Fruit fly (Drosophila melanogaster): ENCODE measurements around the gene Saysd1.

Gene Saysd1

DNA sequence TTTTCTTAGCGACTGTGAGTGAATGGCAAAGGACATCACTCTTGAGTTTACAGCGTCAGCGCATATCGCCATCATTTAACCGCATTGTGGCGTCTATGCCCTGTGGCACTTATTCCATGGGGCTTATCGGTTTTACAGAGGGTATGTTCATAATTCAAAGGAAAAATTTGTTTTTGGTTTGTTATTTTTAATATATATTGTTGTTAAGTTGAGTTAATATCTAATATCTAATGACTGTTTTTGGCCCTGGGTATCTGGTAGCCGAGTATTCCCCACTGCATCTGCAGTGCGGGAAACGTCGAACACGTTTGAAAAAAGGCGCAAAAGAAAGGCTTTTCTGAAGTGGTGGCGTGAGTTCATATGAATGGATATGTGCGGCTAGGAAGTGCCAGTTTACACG, 36.5 kb downstream of the Saysd1 start (continued):
- TF ChIP-seq grn (GFP tag; optimal IDR thresholded peaks at IDR 0.05) (no peak), croc (GFP tag; conservative IDR thresholded peaks at IDR 0.05) (no peak; the same call in 2 of the 3 replicates), jumu (GFP tag; optimal IDR thresholded peaks at IDR 0.05) (no peak), CG17802 (tag; optimal IDR thresholded peaks at IDR 0.05) (no peak), dmrt99B (tag; optimal IDR thresholded peaks at IDR 0.05) (peak; percentile 73), ERR (GFP tag; optimal IDR thresholded peaks at IDR 0.05) (no peak), CG1647 (GFP tag; optimal IDR thresholded peaks at IDR 0.05) (no peak), Gsc (GFP tag; IDR thresholded peaks at IDR 0.05) (no peak), yki (optimal IDR thresholded peaks at IDR 0.05) (no peak), Ets65A (GFP tag) (no peak), CG14050 (GFP tag; IDR thresholded peaks at IDR 0.05) (no peak), CG32767 (GFP tag; IDR thresholded peaks at IDR 0.05) (peak; percentile 72), Hmr (GFP tag; optimal IDR thresholded peaks at IDR 0.05) (no peak), CG3847 (GFP tag; IDR thresholded peaks at IDR 0.05) (peak; percentile 56), sens-2 (GFP tag; IDR thresholded peaks at IDR 0.05) (peak; percentile 72), pnt (GFP tag; optimal IDR thresholded peaks at IDR 0.05) (peak; percentile 3), CG8359 (GFP tag; optimal IDR thresholded peaks at IDR 0.05; ENCODE audit: borderline replicate concordance) (no peak), CG17385 (GFP tag; optimal IDR thresholded peaks at IDR 0.05) (peak; percentile 67), vfl (GFP tag; optimal IDR thresholded peaks at IDR 0.05) (no peak), schlank (tag; optimal IDR thresholded peaks at IDR 0.05) (no peak), ara (GFP tag; IDR thresholded peaks at IDR 0.05) (peak; percentile 85), CG5245 (GFP tag; optimal IDR thresholded peaks at IDR 0.05) (no peak), Opbp (GFP tag; IDR thresholded peaks at IDR 0.05; ENCODE audit: partially characterized antibody) (no peak), CG33557 (GFP tag; optimal IDR thresholded peaks at IDR 0.05) (peak; percentile 83), unc-4 (GFP tag; IDR thresholded peaks at IDR 0.05; ENCODE audit: partially characterized antibody) (no peak), Mes4 (GFP tag; optimal IDR thresholded peaks at IDR 0.05) (peak; percentile 53), grau (tag; optimal IDR thresholded peaks at IDR 0.05) (peak; percentile 69), CG17359 (tag; optimal IDR thresholded peaks at IDR 0.05) (peak; percentile 58), Mrtf (GFP tag; IDR thresholded peaks at IDR 0.05) (peak; percentile 75), CG8388 (GFP tag; optimal IDR thresholded peaks at IDR 0.05) (peak; percentile 52), CG8478 (optimal IDR thresholded peaks at IDR 0.05) (no peak), kay (GFP tag; optimal IDR thresholded peaks at IDR 0.05) (no peak), Spps (tag; optimal IDR thresholded peaks at IDR 0.05) (peak; percentile 2), CG12071 (GFP tag; optimal IDR thresholded peaks at IDR 0.05) (no peak), sc (optimal IDR thresholded peaks at IDR 0.05) (no peak), sc (GFP tag; optimal IDR thresholded peaks at IDR 0.05) (peak; percentile 76), aop (GFP tag; IDR thresholded peaks at IDR 0.05) (0 out of 2 replicates have a peak, but pooled peaks have one; percentile 8), CG14441 (GFP tag; IDR thresholded peaks at IDR 0.05) (peak; percentile 63), CG12236 (GFP tag; optimal IDR thresholded peaks at IDR 0.05) (peak; percentile 60), Nf-YA (GFP tag; IDR thresholded peaks at IDR 0.05) (no peak), Oli (tag; optimal IDR thresholded peaks at IDR 0.05) (peak; percentile 70), sna (GFP tag; IDR thresholded peaks at IDR 0.05; ENCODE audit: partially characterized antibody) (no peak), CG13296 (GFP tag; optimal IDR thresholded peaks at IDR 0.05) (no peak), zfh2 (GFP tag; optimal IDR thresholded peaks at IDR 0.05) (no peak), en (GFP tag; optimal IDR thresholded peaks at IDR 0.05) (no peak), Kr (GFP tag; optimal IDR thresholded peaks at IDR 0.05) (no peak), CG13424 (tag; optimal IDR thresholded peaks at IDR 0.05) (peak; percentile 68), CG43689 (GFP tag; IDR thresholded peaks at IDR 0.05) (no peak), CG9932 (GFP tag; IDR thresholded peaks at IDR 0.05) (peak; percentile 20; the same call in 1 of the 2 replicates), fd96Cb (tag; optimal IDR thresholded peaks at IDR 0.05) (peak; percentile 20), CG8944 (GFP tag; optimal IDR thresholded peaks at IDR 0.05) (no peak), crc (GFP tag; optimal IDR thresholded peaks at IDR 0.05) (no peak), Poxn (GFP tag; IDR thresholded peaks at IDR 0.05) (no peak), h (optimal IDR thresholded peaks at IDR 0.05) (no peak)

Measured in whole organism, embryonic.